Worm (Caenorhabditis elegans): Measurements from ENCODE around the gene cyn-3.

cyn-3 gene

DNA sequence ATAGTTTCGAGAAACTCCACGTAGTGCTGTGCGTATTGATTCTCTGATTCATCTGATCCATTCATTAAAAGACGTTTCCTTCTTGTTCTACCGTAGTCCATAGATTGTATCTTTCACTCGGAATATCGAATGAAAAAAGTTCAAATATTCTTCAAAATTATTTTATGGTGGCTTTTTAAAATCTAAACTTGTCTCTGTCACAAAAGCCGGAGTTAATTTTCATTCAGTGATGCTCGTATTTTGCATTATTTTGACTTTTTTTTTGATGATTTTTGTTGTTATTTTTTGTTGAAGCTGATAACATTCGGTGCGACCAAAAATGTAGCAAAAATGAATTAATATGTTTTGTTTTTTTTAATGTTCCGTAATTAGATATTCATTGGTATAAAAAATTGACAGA lies 45.9 kb downstream of the cyn-3 start, which contains the start of gene nhr-164:
TSS of gene nhr-164 (minus strand) at position 101 of the 400 bp plus-strand sequence.
- TF ChIP-seq elt-4 (tag; optimal IDR thresholded peaks at IDR 0.05) (no peak), pat-9 (tag; optimal IDR thresholded peaks at IDR 0.05) (no peak), C38D4.7 (GFP tag; optimal IDR thresholded peaks at IDR 0.05) (no peak), lin-11 (tag; optimal IDR thresholded peaks at IDR 0.05) (no peak), tbx-2 (tag; optimal IDR thresholded peaks at IDR 0.05) (no peak), nhr-232 (tag; optimal IDR thresholded peaks at IDR 0.05) (no peak), npax-4 (tag; optimal IDR thresholded peaks at IDR 0.05) (no peak), elt-2 (tag; optimal IDR thresholded peaks at IDR 0.05) (no peak), ceh-18 (tag; optimal IDR thresholded peaks at IDR 0.05) (no peak), sox-2 (GFP tag; IDR thresholded peaks at IDR 0.05) (no peak), ceh-14 (tag; optimal IDR thresholded peaks at IDR 0.05) (no peak), nhr-11 (tag; optimal IDR thresholded peaks at IDR 0.05) (no peak), fkh-10 (GFP tag; optimal IDR thresholded peaks at IDR 0.05) (no peak), ceh-19 (GFP tag; optimal IDR thresholded peaks at IDR 0.05) (no peak), ceh-30 (tag; optimal IDR thresholded peaks at IDR 0.05) (no peak), gmeb-2 (tag; optimal IDR thresholded peaks at IDR 0.05) (no peak), pax-1 (tag; optimal IDR thresholded peaks at IDR 0.05) (no peak)

DNA sequence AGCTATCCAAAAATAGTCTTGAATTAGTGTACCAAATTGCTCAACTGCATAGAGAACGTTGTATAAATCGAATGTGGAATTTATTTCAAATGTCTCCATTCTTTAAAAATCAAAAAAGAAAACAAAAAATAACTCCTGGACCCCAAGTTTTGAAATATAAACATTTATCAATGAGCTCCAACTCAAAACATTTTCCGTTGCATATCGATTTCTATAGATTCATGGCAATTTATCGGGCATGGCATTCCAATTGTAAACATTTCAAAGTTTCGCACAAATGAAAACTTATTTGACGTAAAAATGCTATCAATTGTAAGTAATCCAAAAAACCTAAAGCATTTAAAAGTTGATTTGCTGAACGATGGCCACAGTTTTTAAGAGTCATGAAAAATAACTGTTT lies 48.8 kb downstream of the cyn-3 start, which contains the start of gene srw-12:
TSS of gene srw-12 (minus strand) at position 101 of the 400 bp plus-strand sequence.
- TF ChIP-seq gmeb-2 (tag; optimal IDR thresholded peaks at IDR 0.05) (no peak), fkh-10 (GFP tag; optimal IDR thresholded peaks at IDR 0.05) (no peak), lim-6 (tag; optimal IDR thresholded peaks at IDR 0.05) (no peak), pat-9 (tag; optimal IDR thresholded peaks at IDR 0.05) (no peak), F13H6.1 (tag; optimal IDR thresholded peaks at IDR 0.05) (no peak), unc-3 (GFP tag; conservative IDR thresholded peaks at IDR 0.05) (no peak), unc-3 (tag; optimal IDR thresholded peaks at IDR 0.05) (no peak), eyg-1 (tag; optimal IDR thresholded peaks at IDR 0.05) (no peak), C08G9.2 (tag; optimal IDR thresholded peaks at IDR 0.05) (no peak), pros-1 (tag; optimal IDR thresholded peaks at IDR 0.05) (no peak), hlh-30 (tag; optimal IDR thresholded peaks at IDR 0.05; ENCODE audit: insufficient read depth) (no peak), ceh-48 (tag; optimal IDR thresholded peaks at IDR 0.05) (no peak), pqm-1 (tag; optimal IDR thresholded peaks at IDR 0.05) (no peak), ref-2 (tag; optimal IDR thresholded peaks at IDR 0.05) (no peak)

- TF ChIP-seq hlh-30 (tag; optimal IDR thresholded peaks at IDR 0.05; ENCODE audit: insufficient read depth) (no peak), unc-3 (GFP tag; conservative IDR thresholded peaks at IDR 0.05) (no peak), unc-3 (tag; optimal IDR thresholded peaks at IDR 0.05) (no peak), mec-3 (tag; optimal IDR thresholded peaks at IDR 0.05; ENCODE audit: borderline replicate concordance) (no peak), ceh-19 (GFP tag; optimal IDR thresholded peaks at IDR 0.05) (no peak), ets-4 (tag; optimal IDR thresholded peaks at IDR 0.05) (no peak), ceh-6 (GFP tag; optimal IDR thresholded peaks at IDR 0.05) (no peak), odd-2 (tag; optimal IDR thresholded peaks at IDR 0.05) (no peak), nhr-232 (tag; optimal IDR thresholded peaks at IDR 0.05) (no peak)
These were observed 50.5 kb downstream of the cyn-3 start, which contains the start of gene srw-11 for ce11 chrV:15240215-15240614. Gene srw-11, minus strand, starts transcription at chrV:15240315.
